Worm (Caenorhabditis elegans) whole organism, L4 larva: ENCODE measurements around the gene dsl-5.
A peak's percentile ranks its signal among the peaks of the same experiment; 100 is the strongest.

Experiments
- F26F4.8 ChIP-seq: fragments of 200-800 bp; sonication (Bioruptor generic); conservative IDR thresholded peaks from 2 replicates; pipeline ENCODE4 v1.3.6; 2022; ENCODE audit warnings: missing genetic modification characterization, missing compliant biosample characterization
- F37D6.2 ChIP-seq: sonication (generic microtip); optimal IDR thresholded peaks from 2 replicates; lab custom pipeline; 2016; ENCODE audit warnings: mild to moderate bottlenecking, missing genetic modification characterization, missing compliant biosample characterization
- T26A8.4 ChIP-seq: fragments of 200-800 bp; sonication (Bioruptor generic); IDR thresholded peaks from 2 replicates; pipeline ENCODE4 v1.3.6; 2022; ENCODE audit warnings: missing genetic modification characterization, missing compliant biosample characterization
- Y48G9A.11 ChIP-seq: fragments of 200-800 bp; sonication (Bioruptor generic); IDR thresholded peaks from 2 replicates; pipeline ENCODE4 v1.3.6; 2022; ENCODE audit warnings: missing genetic modification reagents, missing genetic modification characterization, missing compliant biosample characterization
- ZK546.5 ChIP-seq, 2 experiments: sonication (generic microtip); optimal IDR thresholded peaks; 2 replicates each; lab custom pipeline; 2017; ENCODE audit warnings: missing biosample characterization in 2 of 2, missing genetic modification characterization in 2 of 2
- aha-1 ChIP-seq: fragments of 150-350 bp; peaks from one replicate; lab custom pipeline; 2014; ENCODE audit warnings: missing biosample characterization, missing genetic modification characterization
- ceh-20 ChIP-seq: fragments of 200-800 bp; sonication (Bioruptor generic); IDR thresholded peaks from 2 replicates; pipeline ENCODE4 v1.3.6; 2022; ENCODE audit warnings: missing genetic modification reagents, missing genetic modification characterization, missing compliant biosample characterization
- ceh-44 ChIP-seq: fragments of 200-800 bp; sonication (Bioruptor generic); IDR thresholded peaks from 2 replicates; pipeline ENCODE4 v1.3.6; 2022; ENCODE audit warnings: missing genetic modification reagents, missing genetic modification characterization, missing compliant biosample characterization
- ceh-62 ChIP-seq: sonication (generic microtip); optimal IDR thresholded peaks from 2 replicates; lab custom pipeline; 2017; ENCODE audit warnings: missing biosample characterization, missing genetic modification characterization
- ceh-82 ChIP-seq: sonication (generic microtip); optimal IDR thresholded peaks from 2 replicates; lab custom pipeline; 2017; ENCODE audit warnings: missing biosample characterization, missing genetic modification characterization
- daf-16 ChIP-seq, 3 experiments: sonication (generic microtip); optimal IDR thresholded peaks; 2 replicates each; lab custom pipeline; 2016 to 2017; ENCODE audit warnings: missing genetic modification characterization in 3 of 3, missing genetic modification reagents in 3 of 3, mild to moderate bottlenecking in 2 of 3, missing compliant biosample characterization in 2 of 3, missing biosample characterization in 1 of 3, moderate library complexity in 1 of 3
- dmd-9 ChIP-seq: fragments of 200-800 bp; sonication (Bioruptor generic); IDR thresholded peaks from 2 replicates; pipeline ENCODE4 v1.3.6; 2022; ENCODE audit warnings: missing genetic modification reagents, missing genetic modification characterization, missing compliant biosample characterization
- dpl-1 ChIP-seq: fragments of 150-350 bp; optimal IDR thresholded peaks from 2 replicates; lab custom pipeline; 2014; ENCODE audit warnings: missing biosample characterization, missing genetic modification reagents, missing genetic modification characterization
- dve-1 ChIP-seq: sonication (generic microtip); optimal IDR thresholded peaks from 2 replicates; lab custom pipeline; 2017; ENCODE audit warnings: antibody characterized with exemption, mild to moderate bottlenecking, missing genetic modification characterization, missing compliant biosample characterization; ENCODE audit not compliant: insufficient read depth
- egl-43 ChIP-seq: fragments of 200-800 bp; sonication (Bioruptor generic); IDR thresholded peaks from 2 replicates; pipeline ENCODE4 v1.3.6; 2022; ENCODE audit warnings: missing genetic modification reagents, missing genetic modification characterization, missing compliant biosample characterization
- gei-8 ChIP-seq: fragments of 200-800 bp; sonication (Bioruptor generic); optimal IDR thresholded peaks from 2 replicates; lab custom pipeline; 2018; ENCODE audit warnings: mild to moderate bottlenecking, missing genetic modification characterization, missing compliant biosample characterization
- hlh-11 ChIP-seq: fragments of 200-800 bp; sonication (Bioruptor generic); optimal IDR thresholded peaks from 2 replicates; lab custom pipeline; 2018; ENCODE audit warnings: mild to moderate bottlenecking, missing genetic modification characterization, missing compliant biosample characterization
- lin-13 ChIP-seq: fragments of 150-350 bp; optimal IDR thresholded peaks from 2 replicates; lab custom pipeline; 2014; ENCODE audit warnings: missing biosample characterization, missing genetic modification reagents, missing genetic modification characterization
- lin-15B ChIP-seq: fragments of 150-350 bp; sonication (generic microtip); optimal IDR thresholded peaks from 3 replicates; lab custom pipeline; 2014; ENCODE audit warnings: missing biosample characterization, missing genetic modification characterization
- lin-38 ChIP-seq: fragments of 200-800 bp; sonication (Bioruptor generic); IDR thresholded peaks from 2 replicates; pipeline ENCODE4 v1.3.6; 2022; ENCODE audit warnings: missing genetic modification reagents, missing genetic modification characterization, missing compliant biosample characterization
- lir-3 ChIP-seq: sonication (generic microtip); optimal IDR thresholded peaks from 2 replicates; lab custom pipeline; 2016; ENCODE audit warnings: mild to moderate bottlenecking, missing genetic modification characterization, missing compliant biosample characterization
- madf-9 ChIP-seq: fragments of 200-800 bp; sonication (Bioruptor generic); conservative IDR thresholded peaks from 2 replicates; pipeline ENCODE4 v1.3.6; 2022; ENCODE audit warnings: missing genetic modification reagents, missing genetic modification characterization, missing compliant biosample characterization
- mep-1 ChIP-seq: fragments of 150-350 bp; sonication (generic microtip); optimal IDR thresholded peaks from 3 replicates; lab custom pipeline; 2014; ENCODE audit warnings: missing biosample characterization, missing genetic modification characterization
- mxl-3 ChIP-seq: fragments of 200-800 bp; sonication (Bioruptor generic); optimal IDR thresholded peaks from 2 replicates; lab custom pipeline; 2018; ENCODE audit warnings: mild to moderate bottlenecking, missing genetic modification characterization, missing compliant biosample characterization
- nhr-111 ChIP-seq: fragments of 200-800 bp; sonication (Bioruptor generic); optimal IDR thresholded peaks from 2 replicates; lab custom pipeline; 2018; ENCODE audit warnings: mild to moderate bottlenecking, missing genetic modification characterization, missing compliant biosample characterization
- nhr-28 ChIP-seq: fragments of 150-350 bp; optimal IDR thresholded peaks from 2 replicates; lab custom pipeline; 2014; ENCODE audit warnings: missing biosample characterization, missing genetic modification characterization
- nhr-41 ChIP-seq: fragments of 200-800 bp; sonication (Bioruptor generic); IDR thresholded peaks from 2 replicates; pipeline ENCODE4 v1.3.6; 2022; ENCODE audit warnings: missing genetic modification reagents, missing genetic modification characterization, missing compliant biosample characterization
- nhr-48 ChIP-seq: sonication (generic microtip); optimal IDR thresholded peaks from 2 replicates; lab custom pipeline; 2016; ENCODE audit warnings: mild to moderate bottlenecking, missing genetic modification characterization, missing compliant biosample characterization
- pqm-1 ChIP-seq: sonication (generic microtip); optimal IDR thresholded peaks from 2 replicates; lab custom pipeline; 2017; ENCODE audit warnings: missing biosample characterization, missing genetic modification characterization
- saeg-2 ChIP-seq: fragments of 200-800 bp; sonication (Bioruptor generic); IDR thresholded peaks from 2 replicates; pipeline ENCODE4 v1.3.6; 2022; ENCODE audit warnings: missing genetic modification reagents, missing genetic modification characterization, missing compliant biosample characterization
- set-16 ChIP-seq: fragments of 200-800 bp; sonication (Bioruptor generic); IDR thresholded peaks from 2 replicates; pipeline ENCODE4 v1.3.6; 2022; ENCODE audit warnings: missing genetic modification reagents, missing genetic modification characterization, missing compliant biosample characterization
- skn-1 ChIP-seq: fragments of 150-350 bp; optimal IDR thresholded peaks from 2 replicates; lab custom pipeline; 2014; ENCODE audit warnings: missing biosample characterization, missing genetic modification characterization
- snpc-1.2 ChIP-seq: fragments of 200-800 bp; sonication (Bioruptor generic); IDR thresholded peaks from 2 replicates; pipeline ENCODE4 v1.3.6; 2022; ENCODE audit warnings: missing genetic modification reagents, missing genetic modification characterization, missing compliant biosample characterization
- spr-1 ChIP-seq: sonication (generic microtip); optimal IDR thresholded peaks from 2 replicates; lab custom pipeline; 2016; ENCODE audit warnings: mild to moderate bottlenecking, missing genetic modification characterization, missing compliant biosample characterization
- tra-1 ChIP-seq: fragments of 200-800 bp; sonication (Bioruptor generic); IDR thresholded peaks from 2 replicates; pipeline ENCODE4 v1.3.6; 2022; ENCODE audit warnings: missing genetic modification reagents, missing genetic modification characterization, missing compliant biosample characterization
- unc-62 ChIP-seq, 3 experiments: fragments of 150-350 bp in 1 of 3; sonication (generic microtip); optimal IDR thresholded peaks in 2 of 3; peaks in 1 of 3; 1 replicate in 1 of 3; 2 replicates in 2 of 3; lab custom pipeline; 2014 to 2017; ENCODE audit warnings: missing biosample characterization in 3 of 3, missing genetic modification characterization in 3 of 3, missing genetic modification reagents in 3 of 3, missing genotype in 1 of 3
- zip-11 ChIP-seq: fragments of 200-800 bp; sonication (Bioruptor generic); IDR thresholded peaks from 2 replicates; pipeline ENCODE4 v1.3.6; 2022; ENCODE audit warnings: missing genetic modification characterization, missing compliant biosample characterization
- ztf-11 ChIP-seq: fragments of 150-350 bp; optimal IDR thresholded peaks from 2 replicates; lab custom pipeline; 2014; ENCODE audit warnings: missing biosample characterization, missing genetic modification characterization

The dsl-5 gene

ce11 chrIV:11582450-11583166, 38.2 kb downstream of the dsl-5 start:
- TF ChIP-seq lin-15B (tag; lab: Kevin White, UChicago) (no peak), spr-1 (tag; lab: Kevin White, UChicago) (no peak), ztf-11 (tag; lab: Kevin White, UChicago) (no peak), dve-1 (tag; lab: Kevin White, UChicago) (peak; percentile 41), nhr-28 (peak; percentile 58), set-16 (GFP tag; lab: Robert Waterston, UW) (peak; percentile 84), lir-3 (no peak), T26A8.4 (GFP tag; lab: Robert Waterston, UW) (no peak), daf-16 (GFP tag; optimal IDR thresholded peaks at IDR 0.05; lab: Kevin White, UChicago) (peak in 1 of 2 experiments; percentile 2), daf-16 (tag; optimal IDR thresholded peaks at IDR 0.05; lab: Kevin White, UChicago) (peak; percentile 68), tra-1 (GFP tag; lab: Robert Waterston, UW) (no peak), dmd-9 (GFP tag; lab: Robert Waterston, UW) (no peak), hlh-11 (peak; percentile 9), lin-13 (no peak), ZK546.5 (tag; optimal IDR thresholded peaks at IDR 0.05; lab: Kevin White, UChicago) (no peak), aha-1 (peak; percentile 12), pqm-1 (peak; percentile 78), egl-43 (GFP tag; lab: Robert Waterston, UW) (0 out of 2 replicates have a peak, but pooled peaks have one; percentile 24), Y48G9A.11 (no peak), F37D6.2 (tag; lab: Kevin White, UChicago) (no peak), lin-38 (GFP tag; lab: Robert Waterston, UW) (no peak)

- TF ChIP-seq snpc-1.2 (no peak), ceh-20 (no peak), saeg-2 (GFP tag; lab: Robert Waterston, UW) (no peak), lir-3 (no peak), zip-11 (GFP tag; lab: Robert Waterston, UW) (no peak), nhr-41 (no peak), dpl-1 (GFP tag; lab: Kevin White, UChicago) (no peak), ceh-82 (tag; lab: Kevin White, UChicago) (no peak), nhr-48 (tag; lab: Kevin White, UChicago) (no peak), dve-1 (tag; lab: Kevin White, UChicago) (no peak), madf-9 (GFP tag; lab: Robert Waterston, UW) (no peak), pqm-1 (no peak), skn-1 (tag; lab: Kevin White, UChicago) (no peak), F37D6.2 (tag; lab: Kevin White, UChicago) (no peak), nhr-111 (GFP tag; lab: Kevin White, UChicago) (no peak)
These were observed 42.3 kb downstream of the dsl-5 start, which contains the start of gene rib-1 for ce11 chrIV:11578492-11578891. rib-1 (plus strand) TSS chrIV:11578792.

- TF ChIP-seq aha-1 (peak; percentile 95), unc-62 (GFP tag; optimal IDR thresholded peaks at IDR 0.05 in 1 of 2; lab: Kevin White, UChicago) (peak in 1 of 2 experiments; percentile 84), unc-62 (tag; optimal IDR thresholded peaks at IDR 0.05; lab: Kevin White, UChicago) (no peak), F26F4.8 (GFP tag; lab: Robert Waterston, UW) (no peak)
These were observed 46.5 kb downstream of the dsl-5 start for ce11 chrIV:11574331-11574730.

ce11 chrIV:11572524-11572923, 48.3 kb downstream of the dsl-5 start:
- TF ChIP-seq ceh-62 (tag; lab: Kevin White, UChicago) (no peak), gei-8 (GFP tag; lab: Kevin White, UChicago) (no peak), mep-1 (tag; lab: Kevin White, UChicago) (no peak), spr-1 (tag; lab: Kevin White, UChicago) (no peak), ceh-44 (GFP tag; lab: Robert Waterston, UW) (no peak), mxl-3 (peak; percentile 17), T26A8.4 (GFP tag; lab: Robert Waterston, UW) (no peak), dve-1 (tag; lab: Kevin White, UChicago) (no peak)
